Fruit fly (Drosophila melanogaster) whole organism, embryonic: ENCODE measurements around the gene CG9514.
A peak's percentile ranks its signal among the peaks of the same experiment; 100 is the strongest.

Source experiments
- Adf1 ChIP-seq: fragments of 200-800 bp; sonication (Bioruptor generic); IDR thresholded peaks from 2 replicates; pipeline ENCODE4 v1.3.6; 2022; ENCODE audit warnings: missing biosample characterization, missing genetic modification characterization
- Asciz ChIP-seq: fragments of 200-800 bp; sonication (Bioruptor generic); optimal IDR thresholded peaks from 2 replicates; lab custom pipeline; 2017; ENCODE audit warnings: missing biosample characterization, mild to moderate bottlenecking, missing genetic modification characterization, missing genetic modification reagents
- CG10431 ChIP-seq: fragments of 200-800 bp; sonication (Bioruptor generic); optimal IDR thresholded peaks from 3 replicates; lab custom pipeline; 2018; ENCODE audit warnings: missing biosample characterization, mild to moderate bottlenecking, missing genetic modification characterization
- CG10565 ChIP-seq: fragments of 200-800 bp; sonication (Bioruptor generic); optimal IDR thresholded peaks from 3 replicates; lab custom pipeline; 2016; ENCODE audit warnings: missing biosample characterization, mild to moderate bottlenecking, missing genetic modification characterization
- CG12104 ChIP-seq: fragments of 200-800 bp; sonication (Bioruptor generic); optimal IDR thresholded peaks from 3 replicates; lab custom pipeline; 2016; ENCODE audit warnings: missing biosample characterization, missing genetic modification characterization
- CG1233 ChIP-seq: fragments of 200-800 bp; sonication (Bioruptor generic); optimal IDR thresholded peaks from 4 replicates; lab custom pipeline; 2018; ENCODE audit warnings: missing biosample characterization, mild to moderate bottlenecking, missing genetic modification characterization
- CG13624 ChIP-seq: fragments of 200-800 bp; sonication (Bioruptor generic); optimal IDR thresholded peaks from 2 replicates; lab custom pipeline; 2016; ENCODE audit warnings: missing biosample characterization, missing genetic modification characterization
- CG15601 ChIP-seq: fragments of 200-800 bp; sonication (Bioruptor generic); optimal IDR thresholded peaks from 3 replicates; lab custom pipeline; 2019; ENCODE audit warnings: missing biosample characterization, mild to moderate bottlenecking, missing genetic modification characterization, moderate library complexity
- CG17186 ChIP-seq: fragments of 200-800 bp; sonication (Bioruptor generic); optimal IDR thresholded peaks from 3 replicates; lab custom pipeline; 2017; ENCODE audit warnings: missing biosample characterization, missing genetic modification reagents, missing genetic modification characterization
- CG17912 ChIP-seq: fragments of 200-800 bp; sonication (Bioruptor generic); optimal IDR thresholded peaks from 2 replicates; lab custom pipeline; 2018; ENCODE audit warnings: missing biosample characterization, mild to moderate bottlenecking, missing genetic modification characterization
- CG2678 ChIP-seq: fragments of 200-800 bp; sonication (Bioruptor generic); optimal IDR thresholded peaks from 3 replicates; lab custom pipeline; 2019; ENCODE audit warnings: missing biosample characterization, mild to moderate bottlenecking, missing genetic modification characterization, moderate library complexity
- CG30020 ChIP-seq: fragments of 200-800 bp; optimal IDR thresholded peaks from 2 replicates; lab custom pipeline; 2019; ENCODE audit warnings: missing biosample characterization, mild to moderate bottlenecking, missing genetic modification characterization, moderate library complexity
- CG31388 ChIP-seq: fragments of 200-800 bp; sonication (Bioruptor generic); optimal IDR thresholded peaks from 2 replicates; lab custom pipeline; 2016; ENCODE audit warnings: missing biosample characterization, missing genetic modification characterization
- CG3407 ChIP-seq: fragments of 200-800 bp; sonication (Bioruptor generic); optimal IDR thresholded peaks from 2 replicates; lab custom pipeline; 2018; ENCODE audit warnings: missing biosample characterization, mild to moderate bottlenecking, missing genetic modification characterization
- CG3726 ChIP-seq: fragments of 200-800 bp; sonication (Bioruptor generic); IDR thresholded peaks from 3 replicates; pipeline ENCODE4, ENCODE4 v1.3.6; 2022; ENCODE audit warnings: missing biosample characterization, missing genetic modification characterization
- CG4328 ChIP-seq: fragments of 200-800 bp; sonication (Bioruptor generic); optimal IDR thresholded peaks from 3 replicates; lab custom pipeline; 2017; ENCODE audit warnings: missing biosample characterization, missing genetic modification reagents, missing genetic modification characterization
- CG4424 ChIP-seq: fragments of 200-800 bp; sonication (Bioruptor generic); optimal IDR thresholded peaks from 3 replicates; lab custom pipeline; 2016; ENCODE audit warnings: missing biosample characterization, missing genetic modification characterization
- CG5180 ChIP-seq: fragments of 200-800 bp; sonication (Bioruptor generic); optimal IDR thresholded peaks from 3 replicates; lab custom pipeline; 2017; ENCODE audit warnings: missing biosample characterization, missing genetic modification characterization, mild to moderate bottlenecking, moderate library complexity, missing genetic modification reagents
- CG9215 ChIP-seq: fragments of 200-800 bp; sonication (Bioruptor generic); IDR thresholded peaks from 2 replicates; pipeline ENCODE4 v1.3.6; 2022; ENCODE audit warnings: missing biosample characterization, missing genetic modification characterization
- D19B ChIP-seq: fragments of 200-800 bp; sonication (Bioruptor generic); optimal IDR thresholded peaks from 2 replicates; lab custom pipeline; 2017; ENCODE audit warnings: missing biosample characterization, mild to moderate bottlenecking, missing genetic modification characterization
- Fer3 ChIP-seq: fragments of 200-800 bp; sonication (Bioruptor generic); optimal IDR thresholded peaks from 2 replicates; lab custom pipeline; 2018; ENCODE audit warnings: missing biosample characterization, mild to moderate bottlenecking, missing genetic modification characterization, moderate library complexity
- HLH4C ChIP-seq: fragments of 200-800 bp; sonication (Bioruptor generic); IDR thresholded peaks from 3 replicates; pipeline ENCODE4 v1.3.6; 2022; ENCODE audit warnings: missing biosample characterization, missing genetic modification characterization; ENCODE audit not compliant: partially characterized antibody
- Hmx ChIP-seq: fragments of 200-800 bp; sonication (Bioruptor generic); optimal IDR thresholded peaks from 2 replicates; lab custom pipeline; 2016; ENCODE audit warnings: missing biosample characterization, missing genetic modification characterization
- Lim3 ChIP-seq: fragments of 200-800 bp; sonication (Bioruptor generic); IDR thresholded peaks from 2 replicates; pipeline ENCODE4 v1.3.6; 2022; ENCODE audit warnings: missing biosample characterization, missing genetic modification characterization
- NC2α ChIP-seq: fragments of 200-800 bp; sonication (Bioruptor generic); optimal IDR thresholded peaks from 2 replicates; lab custom pipeline; 2016; ENCODE audit warnings: missing biosample characterization, missing genetic modification characterization
- Nf-YA ChIP-seq: fragments of 200-800 bp; sonication (Bioruptor generic); IDR thresholded peaks from 2 replicates; pipeline ENCODE4 v1.3.6; 2022; ENCODE audit warnings: missing biosample characterization, missing genetic modification characterization
- Oli ChIP-seq: fragments of 200-800 bp; sonication (Bioruptor generic); optimal IDR thresholded peaks from 2 replicates; lab custom pipeline; 2018; ENCODE audit warnings: missing biosample characterization, mild to moderate bottlenecking, missing genetic modification characterization, moderate library complexity
- Optix ChIP-seq: fragments of 200-800 bp; sonication (Bioruptor generic); IDR thresholded peaks from 3 replicates; pipeline ENCODE4 v1.3.6; 2022; ENCODE audit warnings: missing biosample characterization, missing genetic modification characterization
- PHDP ChIP-seq: fragments of 200-800 bp; sonication (Bioruptor generic); optimal IDR thresholded peaks from 3 replicates; lab custom pipeline; 2018; ENCODE audit warnings: missing biosample characterization, mild to moderate bottlenecking, missing genetic modification characterization, moderate library complexity
- Six4 ChIP-seq: fragments of 200-800 bp; sonication (Bioruptor generic); optimal IDR thresholded peaks from 2 replicates; lab custom pipeline; 2016; ENCODE audit warnings: missing biosample characterization, missing genetic modification characterization
- Taf1 ChIP-seq: fragments of 200-800 bp; sonication (Bioruptor generic); IDR thresholded peaks from 2 replicates; pipeline ENCODE4 v1.3.6; 2022; ENCODE audit warnings: missing biosample characterization, missing genetic modification characterization
- Tbp ChIP-seq: fragments of >200 bp; optimal IDR thresholded peaks from 2 replicates; lab custom pipeline; 2018; ENCODE audit warnings: missing biosample characterization, missing genetic modification characterization
- YL-1 ChIP-seq: fragments of 200-800 bp; sonication (Bioruptor generic); optimal IDR thresholded peaks from 3 replicates; lab custom pipeline; 2017; ENCODE audit warnings: missing biosample characterization, mild to moderate bottlenecking, missing genetic modification characterization
- ap ChIP-seq: fragments of 200-800 bp; sonication (Bioruptor generic); IDR thresholded peaks from 2 replicates; pipeline ENCODE4 v1.3.6; 2022; ENCODE audit warnings: missing biosample characterization, missing genetic modification characterization
- az2 ChIP-seq: fragments of 200-800 bp; sonication (Bioruptor generic); optimal IDR thresholded peaks from 3 replicates; lab custom pipeline; 2016; ENCODE audit warnings: missing biosample characterization, missing genetic modification characterization
- bowl ChIP-seq: fragments of 200-800 bp; sonication (Bioruptor generic); IDR thresholded peaks from 2 replicates; pipeline ENCODE4 v1.3.6; 2022; ENCODE audit warnings: missing biosample characterization, missing genetic modification characterization
- bsh ChIP-seq, 2 experiments: fragments of 200-800 bp; sonication (Bioruptor generic); optimal IDR thresholded peaks; 2 replicates each; lab custom pipeline; 2017 to 2018; ENCODE audit warnings: mild to moderate bottlenecking in 2 of 2, missing biosample characterization in 2 of 2, missing genetic modification characterization in 2 of 2, moderate library complexity in 1 of 2
- chn ChIP-seq: fragments of 200-800 bp; sonication (Bioruptor generic); optimal IDR thresholded peaks from 2 replicates; lab custom pipeline; 2016; ENCODE audit warnings: missing biosample characterization, missing genetic modification characterization
- cwo ChIP-seq: fragments of 200-800 bp; sonication (Bioruptor generic); optimal IDR thresholded peaks from 3 replicates; lab custom pipeline; 2017; ENCODE audit warnings: missing biosample characterization, missing genetic modification characterization, mild to moderate bottlenecking, moderate library complexity, missing genetic modification reagents
- dati ChIP-seq: fragments of 200-800 bp; sonication (Bioruptor generic); IDR thresholded peaks from 2 replicates; pipeline ENCODE4 v1.3.6; 2022; ENCODE audit warnings: missing biosample characterization, missing genetic modification characterization
- disco-r ChIP-seq: fragments of 200-800 bp; sonication (Bioruptor generic); optimal IDR thresholded peaks from 2 replicates; lab custom pipeline; 2016; ENCODE audit warnings: missing biosample characterization, missing genetic modification characterization
- fd3F ChIP-seq: fragments of 200-800 bp; sonication (Bioruptor generic); optimal IDR thresholded peaks from 2 replicates; lab custom pipeline; 2018; ENCODE audit warnings: missing biosample characterization, mild to moderate bottlenecking, missing genetic modification characterization, moderate library complexity
- gcm2 ChIP-seq: fragments of 200-800 bp; sonication (Bioruptor generic); optimal IDR thresholded peaks from 2 replicates; lab custom pipeline; 2016; ENCODE audit warnings: missing biosample characterization, missing genetic modification characterization
- jumu ChIP-seq: fragments of 200-800 bp; sonication (Bioruptor generic); optimal IDR thresholded peaks from 3 replicates; lab custom pipeline; 2016; ENCODE audit warnings: missing biosample characterization, missing genetic modification characterization
- lab ChIP-seq: fragments of 200-800 bp; sonication (Bioruptor generic); optimal IDR thresholded peaks from 3 replicates; lab custom pipeline; 2017; ENCODE audit warnings: missing biosample characterization, missing genetic modification characterization, mild to moderate bottlenecking, moderate library complexity, missing genetic modification reagents
- lmd ChIP-seq: fragments of 200-800 bp; sonication (Bioruptor generic); IDR thresholded peaks from 2 replicates; pipeline ENCODE4 v1.3.6; 2022; ENCODE audit warnings: missing biosample characterization, missing genetic modification characterization
- maf-S ChIP-seq: fragments of 200-800 bp; sonication (Bioruptor generic); optimal IDR thresholded peaks from 2 replicates; lab custom pipeline; 2016; ENCODE audit warnings: missing biosample characterization, missing genetic modification characterization
- psq ChIP-seq: fragments of 200-800 bp; sonication (Bioruptor generic); optimal IDR thresholded peaks from 2 replicates; lab custom pipeline; 2017; ENCODE audit warnings: missing biosample characterization, missing genetic modification characterization
- trem ChIP-seq: fragments of 200-800 bp; optimal IDR thresholded peaks from 3 replicates; lab custom pipeline; 2019; ENCODE audit warnings: missing biosample characterization, mild to moderate bottlenecking, missing genetic modification characterization, moderate library complexity
- yki ChIP-seq: fragments of >200 bp; optimal IDR thresholded peaks from 3 replicates; lab custom pipeline; 2018
- zf30C ChIP-seq: fragments of 200-800 bp; sonication (Bioruptor generic); optimal IDR thresholded peaks from 3 replicates; lab custom pipeline; 2018; ENCODE audit warnings: missing biosample characterization, mild to moderate bottlenecking, missing genetic modification characterization

The CG9514 gene

dm6 chrX:14882536-14883118 lies 14.1 kb downstream of the CG9514 start, which contains the start of the genes CG45064 and CG45065 (continued):
- TF ChIP-seq Tbp (GFP tag; lab: Kevin White, UChicago) (no peak), CG4424 (peak; percentile 78), CG12104 (GFP tag; lab: Kevin White, UChicago) (peak; percentile 47), CG3726 (peak; percentile 59; the same call in 2 of the 3 replicates), chn (GFP tag; lab: Kevin White, UChicago) (peak; percentile 72), Six4 (GFP tag; lab: Kevin White, UChicago) (peak; percentile 74), psq (GFP tag; lab: Kevin White, UChicago) (peak; percentile 64), jumu (GFP tag; lab: Kevin White, UChicago) (peak; percentile 78), cwo (GFP tag; lab: Kevin White, UChicago) (peak; percentile 66), YL-1 (GFP tag; lab: Kevin White, UChicago) (peak; percentile 9), CG1233 (GFP tag; lab: Kevin White, UChicago) (peak; percentile 63), D19B (GFP tag; lab: Kevin White, UChicago) (peak; percentile 11), Nf-YA (peak; percentile 81), zf30C (GFP tag; lab: Kevin White, UChicago) (peak; percentile 51), Fer3 (tag; lab: Kevin White, UChicago) (peak; percentile 65), CG2678 (tag; lab: Kevin White, UChicago) (peak; percentile 93), Lim3 (GFP tag; lab: Robert Waterston, UW) (peak; percentile 68), dati (GFP tag; lab: Robert Waterston, UW) (peak; percentile 67), Hmx (GFP tag; lab: Kevin White, UChicago) (peak; percentile 57), CG5180 (GFP tag; lab: Kevin White, UChicago) (peak; percentile 78), Taf1 (GFP tag; lab: Robert Waterston, UW) (no peak), CG17912 (GFP tag; lab: Kevin White, UChicago) (no peak), CG9215 (GFP tag; lab: Robert Waterston, UW) (no peak), Oli (tag; lab: Kevin White, UChicago) (peak; percentile 91), trem (tag; lab: Kevin White, UChicago) (peak; percentile 61), NC2α (peak; percentile 41), PHDP (tag; lab: Kevin White, UChicago) (peak; percentile 84), gcm2 (GFP tag; lab: Kevin White, UChicago) (peak; percentile 56), CG3407 (GFP tag; lab: Kevin White, UChicago) (peak; percentile 74), CG31388 (GFP tag; lab: Kevin White, UChicago) (peak; percentile 21), CG10431 (peak; percentile 70), az2 (GFP tag; lab: Kevin White, UChicago) (peak; percentile 81), Optix (GFP tag; lab: Robert Waterston, UW) (peak; percentile 64), ap (peak; percentile 90), yki (lab: Kevin White, UChicago) (no peak), HLH4C (GFP tag; lab: Robert Waterston, UW) (no peak), fd3F (peak; percentile 24), CG13624 (GFP tag; lab: Kevin White, UChicago) (peak; percentile 68), Asciz (GFP tag; lab: Kevin White, UChicago) (peak; percentile 93), maf-S (GFP tag; lab: Kevin White, UChicago) (peak; percentile 68), CG4328 (GFP tag; lab: Kevin White, UChicago) (peak; percentile 36), bsh (GFP tag; optimal IDR thresholded peaks at IDR 0.05; lab: Kevin White, UChicago) (peak in 1 of 2 experiments; percentile 94), CG17186 (GFP tag; lab: Kevin White, UChicago) (peak; percentile 20), lmd (GFP tag; lab: Robert Waterston, UW) (peak; percentile 81), CG15601 (tag; lab: Kevin White, UChicago) (peak; percentile 89), CG30020 (peak; percentile 33), CG10565 (GFP tag; lab: Kevin White, UChicago) (peak; percentile 14), Adf1 (GFP tag; lab: Robert Waterston, UW) (no peak), lab (GFP tag; lab: Kevin White, UChicago) (peak; percentile 85), disco-r (GFP tag; lab: Kevin White, UChicago) (peak; percentile 60), bowl (GFP tag; lab: Robert Waterston, UW) (peak; percentile 51; the same call in 1 of the 2 replicates)
